Worm (Caenorhabditis elegans): Measurements from ENCODE around the gene R07B7.12.

Gene R07B7.12

ce11 chrV:12075983-12076382, 12.9 kb upstream of the R07B7.12 start:
- TF ChIP-seq ceh-13 (GFP tag; optimal IDR thresholded peaks at IDR 0.05) (no peak), ama-1 (optimal IDR thresholded peaks at IDR 0.05) (no peak), pes-1 (GFP tag; IDR thresholded peaks at IDR 0.05) (no peak), tbx-11 (GFP tag; IDR thresholded peaks at IDR 0.05) (no peak), sea-1 (GFP tag; conservative IDR thresholded peaks at IDR 0.05) (no peak), scrt-1 (GFP tag; IDR thresholded peaks at IDR 0.05) (no peak)

- TF ChIP-seq hnd-1 (tag; optimal IDR thresholded peaks at IDR 0.05) (no peak), ama-1 (optimal IDR thresholded peaks at IDR 0.05) (no peak), tbx-11 (GFP tag; IDR thresholded peaks at IDR 0.05) (no peak), F13C5.2 (tag; optimal IDR thresholded peaks at IDR 0.05) (no peak), tra-4 (tag; optimal IDR thresholded peaks at IDR 0.05) (no peak), pes-1 (GFP tag; IDR thresholded peaks at IDR 0.05) (no peak), ets-7 (tag; optimal IDR thresholded peaks at IDR 0.05) (no peak), sea-1 (GFP tag; conservative IDR thresholded peaks at IDR 0.05) (no peak), ceh-36 (tag; optimal IDR thresholded peaks at IDR 0.05) (no peak), tbx-37 (GFP tag; conservative IDR thresholded peaks at IDR 0.05) (no peak), scrt-1 (GFP tag; IDR thresholded peaks at IDR 0.05) (no peak), ceh-13 (GFP tag; optimal IDR thresholded peaks at IDR 0.05) (no peak), B0310.2 (tag; optimal IDR thresholded peaks at IDR 0.05) (no peak), hmg-4 (GFP tag; optimal IDR thresholded peaks at IDR 0.05) (no peak), aly-1 (tag; optimal IDR thresholded peaks at IDR 0.05) (no peak), hmbx-1 (tag; optimal IDR thresholded peaks at IDR 0.05) (no peak)
Measured at ce11 chrV:12080274-12080673, 8.6 kb upstream of the R07B7.12 start, which contains the start of gene R07B7.9. TSS of gene R07B7.9 (minus strand) at chrV:12080374.

ce11 chrV:12082932-12083331, 5.9 kb upstream of the R07B7.12 start, which contains the start of gene R07B7.10:
TSS of gene R07B7.10 (plus strand) at chrV:12083216.
- no peak for TF ChIP-seq ets-7 (tag; optimal IDR thresholded peaks at IDR 0.05)
- TF ChIP-seq tra-4 (tag; optimal IDR thresholded peaks at IDR 0.05), result no peak
- no peak for TF ChIP-seq aly-1 (tag; optimal IDR thresholded peaks at IDR 0.05)
- TF ChIP-seq sea-1 (GFP tag; conservative IDR thresholded peaks at IDR 0.05), result no peak
- TF ChIP-seq scrt-1 (GFP tag; IDR thresholded peaks at IDR 0.05), result no peak
- TF ChIP-seq flt-1 (GFP tag; IDR thresholded peaks at IDR 0.05), result no peak
- no peak for TF ChIP-seq F13C5.2 (tag; optimal IDR thresholded peaks at IDR 0.05)
- no peak for TF ChIP-seq hnd-1 (tag; optimal IDR thresholded peaks at IDR 0.05)
- TF ChIP-seq hmbx-1 (tag; optimal IDR thresholded peaks at IDR 0.05), result no peak

ce11 chrV:12084216-12084615, 4.7 kb upstream of the R07B7.12 start, which contains the start of gene R07B7.8:
TSS of gene R07B7.8 (minus strand) at chrV:12084316.
- TF ChIP-seq aly-1 (tag; optimal IDR thresholded peaks at IDR 0.05) (no peak), ceh-36 (tag; optimal IDR thresholded peaks at IDR 0.05) (no peak)

- TF ChIP-seq tbx-37 (GFP tag; conservative IDR thresholded peaks at IDR 0.05) (no peak), hmg-4 (GFP tag; optimal IDR thresholded peaks at IDR 0.05) (no peak), tra-4 (tag; optimal IDR thresholded peaks at IDR 0.05) (no peak), ets-7 (tag; optimal IDR thresholded peaks at IDR 0.05) (no peak), flt-1 (GFP tag; IDR thresholded peaks at IDR 0.05) (no peak), pes-1 (GFP tag; IDR thresholded peaks at IDR 0.05) (no peak), hnd-1 (tag; optimal IDR thresholded peaks at IDR 0.05) (no peak), scrt-1 (GFP tag; IDR thresholded peaks at IDR 0.05) (no peak), ama-1 (optimal IDR thresholded peaks at IDR 0.05) (no peak)
Measured at ce11 chrV:12085867-12086634, 2.8 kb upstream of the R07B7.12 start.

- TF ChIP-seq pes-1 (GFP tag; IDR thresholded peaks at IDR 0.05) (no peak), ceh-13 (GFP tag; optimal IDR thresholded peaks at IDR 0.05) (no peak), B0310.2 (tag; optimal IDR thresholded peaks at IDR 0.05) (no peak), F13C5.2 (tag; optimal IDR thresholded peaks at IDR 0.05) (no peak), aly-1 (tag; optimal IDR thresholded peaks at IDR 0.05) (no peak), hmg-4 (GFP tag; optimal IDR thresholded peaks at IDR 0.05) (no peak), flt-1 (GFP tag; IDR thresholded peaks at IDR 0.05) (no peak), ama-1 (optimal IDR thresholded peaks at IDR 0.05) (no peak)
Measured at ce11 chrV:12086934-12087333, 1.9 kb upstream of the R07B7.12 start, which contains the start of gene gana-1. TSS of gene gana-1 (plus strand) at chrV:12087234.

- TF ChIP-seq tbx-37 (GFP tag; conservative IDR thresholded peaks at IDR 0.05) (no peak), B0310.2 (tag; optimal IDR thresholded peaks at IDR 0.05) (no peak)
Measured at ce11 chrV:12091759-12092158, 2.9 kb downstream of the R07B7.12 start, which contains the start of gene nhr-206. TSS of gene nhr-206 (plus strand) at chrV:12092006.

- TF ChIP-seq tbx-37 (GFP tag; conservative IDR thresholded peaks at IDR 0.05), result no peak
- no peak for TF ChIP-seq scrt-1 (GFP tag; IDR thresholded peaks at IDR 0.05)
- no peak for TF ChIP-seq hnd-1 (tag; optimal IDR thresholded peaks at IDR 0.05)
- TF ChIP-seq B0310.2 (tag; optimal IDR thresholded peaks at IDR 0.05), result no peak
- no peak for TF ChIP-seq tbx-11 (GFP tag; IDR thresholded peaks at IDR 0.05)
- TF ChIP-seq flt-1 (GFP tag; IDR thresholded peaks at IDR 0.05), result no peak
Measured at ce11 chrV:12094030-12094429, 5.2 kb downstream of the R07B7.12 start, which contains the start of gene nhr-208. TSS of gene nhr-208 (plus strand) at chrV:12094317.

ce11 chrV:12095865-12096264, 7.0 kb downstream of the R07B7.12 start, which contains the start of gene nhr-207:
TSS of gene nhr-207 (plus strand) at chrV:12096146.
- TF ChIP-seq sea-1 (GFP tag; conservative IDR thresholded peaks at IDR 0.05), result no peak
- no peak for TF ChIP-seq scrt-1 (GFP tag; IDR thresholded peaks at IDR 0.05)
- TF ChIP-seq ama-1 (optimal IDR thresholded peaks at IDR 0.05), result no peak
- no peak for TF ChIP-seq ceh-36 (tag; optimal IDR thresholded peaks at IDR 0.05)
- TF ChIP-seq tbx-37 (GFP tag; conservative IDR thresholded peaks at IDR 0.05), result no peak
- no peak for TF ChIP-seq ceh-13 (GFP tag; optimal IDR thresholded peaks at IDR 0.05)
- TF ChIP-seq pes-1 (GFP tag; IDR thresholded peaks at IDR 0.05), result no peak
- TF ChIP-seq ets-7 (tag; optimal IDR thresholded peaks at IDR 0.05), result no peak
- no peak for TF ChIP-seq tbx-11 (GFP tag; IDR thresholded peaks at IDR 0.05)
- TF ChIP-seq hmg-4 (GFP tag; optimal IDR thresholded peaks at IDR 0.05), result no peak
- no peak for TF ChIP-seq F13C5.2 (tag; optimal IDR thresholded peaks at IDR 0.05)
- no peak for TF ChIP-seq tra-4 (tag; optimal IDR thresholded peaks at IDR 0.05)
- TF ChIP-seq hmbx-1 (tag; optimal IDR thresholded peaks at IDR 0.05), result no peak
- no peak for TF ChIP-seq flt-1 (GFP tag; IDR thresholded peaks at IDR 0.05)
- TF ChIP-seq aly-1 (tag; optimal IDR thresholded peaks at IDR 0.05), result no peak
- no peak for TF ChIP-seq hnd-1 (tag; optimal IDR thresholded peaks at IDR 0.05)
